Worm (Caenorhabditis elegans) whole organism, L4 larva: Measurements from ENCODE around the gene ehbp-1.

Experiments
- F10B5.3 ChIP-seq: sonication (generic microtip); optimal IDR thresholded peaks from 2 replicates; lab custom pipeline; 2016; ENCODE audit warnings: mild to moderate bottlenecking, missing genetic modification characterization, missing compliant biosample characterization
- F44E2.7 ChIP-seq: fragments of 200-800 bp; sonication (Bioruptor generic); IDR thresholded peaks from 2 replicates; pipeline ENCODE4 v2.1.2; 2022; ENCODE audit warnings: missing genetic modification characterization, missing compliant biosample characterization
- F49E8.2 ChIP-seq: sonication (generic microtip); optimal IDR thresholded peaks from 2 replicates; lab custom pipeline; 2016; ENCODE audit warnings: missing compliant biosample characterization, mild to moderate bottlenecking, missing genetic modification characterization, borderline replicate concordance
- T20F7.1 ChIP-seq: fragments of 200-800 bp; sonication (Bioruptor generic); optimal IDR thresholded peaks from 2 replicates; lab custom pipeline; 2018; ENCODE audit warnings: mild to moderate bottlenecking, missing genetic modification characterization, missing compliant biosample characterization
- T26A8.4 ChIP-seq: fragments of 200-800 bp; sonication (Bioruptor generic); IDR thresholded peaks from 2 replicates; pipeline ENCODE4 v1.3.6; 2022; ENCODE audit warnings: missing genetic modification characterization, missing compliant biosample characterization
- ZK337.2 ChIP-seq: fragments of 200-800 bp; sonication (Bioruptor generic); IDR thresholded peaks from 2 replicates; pipeline ENCODE4 v1.3.6; 2022; ENCODE audit warnings: missing genetic modification reagents, missing genetic modification characterization, missing compliant biosample characterization
- ceh-82 ChIP-seq: sonication (generic microtip); optimal IDR thresholded peaks from 2 replicates; lab custom pipeline; 2017; ENCODE audit warnings: missing biosample characterization, missing genetic modification characterization
- daf-16 ChIP-seq, 3 experiments: sonication (generic microtip); optimal IDR thresholded peaks; 2 replicates each; lab custom pipeline; 2016 to 2017; ENCODE audit warnings: missing genetic modification characterization in 3 of 3, missing genetic modification reagents in 3 of 3, mild to moderate bottlenecking in 2 of 3, missing compliant biosample characterization in 2 of 3, missing biosample characterization in 1 of 3, moderate library complexity in 1 of 3
- dmd-6 ChIP-seq: fragments of 200-800 bp; sonication (Bioruptor generic); IDR thresholded peaks from 2 replicates; pipeline ENCODE4 v1.3.6; 2022; ENCODE audit warnings: missing genetic modification reagents, missing genetic modification characterization, missing compliant biosample characterization
- dmd-8 ChIP-seq: fragments of 200-800 bp; sonication (Bioruptor generic); IDR thresholded peaks from 2 replicates; pipeline ENCODE4 v1.3.6; 2022; ENCODE audit warnings: missing genetic modification characterization, missing compliant biosample characterization
- dve-1 ChIP-seq: sonication (generic microtip); optimal IDR thresholded peaks from 2 replicates; lab custom pipeline; 2017; ENCODE audit warnings: antibody characterized with exemption, mild to moderate bottlenecking, missing genetic modification characterization, missing compliant biosample characterization; ENCODE audit not compliant: insufficient read depth
- egl-43 ChIP-seq: fragments of 200-800 bp; sonication (Bioruptor generic); IDR thresholded peaks from 2 replicates; pipeline ENCODE4 v1.3.6; 2022; ENCODE audit warnings: missing genetic modification reagents, missing genetic modification characterization, missing compliant biosample characterization
- fos-1 ChIP-seq: fragments of 150-350 bp; optimal IDR thresholded peaks from 2 replicates; lab custom pipeline; 2014; ENCODE audit warnings: missing biosample characterization, missing genetic modification characterization
- gei-8 ChIP-seq: fragments of 200-800 bp; sonication (Bioruptor generic); optimal IDR thresholded peaks from 2 replicates; lab custom pipeline; 2018; ENCODE audit warnings: mild to moderate bottlenecking, missing genetic modification characterization, missing compliant biosample characterization
- hif-1 ChIP-seq, 2 experiments: sonication (generic microtip); optimal IDR thresholded peaks; 2 replicates each; lab custom pipeline; 2016 to 2017; ENCODE audit warnings: missing compliant biosample characterization in 2 of 2, missing genetic modification characterization in 2 of 2, missing genetic modification reagents in 2 of 2, missing genotype in 2 of 2, mild to moderate bottlenecking in 1 of 2
- hlh-11 ChIP-seq: fragments of 200-800 bp; sonication (Bioruptor generic); optimal IDR thresholded peaks from 2 replicates; lab custom pipeline; 2018; ENCODE audit warnings: mild to moderate bottlenecking, missing genetic modification characterization, missing compliant biosample characterization
- hlh-30 ChIP-seq: sonication (generic microtip); optimal IDR thresholded peaks from 2 replicates; lab custom pipeline; 2017; ENCODE audit warnings: antibody characterized with exemption, mild to moderate bottlenecking, missing genetic modification characterization, missing compliant biosample characterization; ENCODE audit not compliant: insufficient read depth
- hmg-1.1 ChIP-seq: fragments of 200-800 bp; sonication (Bioruptor generic); IDR thresholded peaks from 2 replicates; pipeline ENCODE4 v1.3.6; 2022; ENCODE audit warnings: missing genetic modification reagents, missing genetic modification characterization, missing compliant biosample characterization
- jun-1 ChIP-seq: fragments of 150-350 bp; optimal IDR thresholded peaks from 2 replicates; lab custom pipeline; 2014; ENCODE audit warnings: missing biosample characterization, missing genetic modification reagents, missing genetic modification characterization
- lim-7 ChIP-seq: fragments of 200-800 bp; sonication (Bioruptor generic); IDR thresholded peaks from 2 replicates; pipeline ENCODE4 v1.3.6; 2022; ENCODE audit warnings: missing genetic modification characterization, missing compliant biosample characterization
- lin-13 ChIP-seq: fragments of 150-350 bp; optimal IDR thresholded peaks from 2 replicates; lab custom pipeline; 2014; ENCODE audit warnings: missing biosample characterization, missing genetic modification reagents, missing genetic modification characterization
- lin-15B ChIP-seq: fragments of 150-350 bp; sonication (generic microtip); optimal IDR thresholded peaks from 3 replicates; lab custom pipeline; 2014; ENCODE audit warnings: missing biosample characterization, missing genetic modification characterization
- lin-39 ChIP-seq: fragments of 150-350 bp; optimal IDR thresholded peaks from 2 replicates; lab custom pipeline; 2014; ENCODE audit warnings: missing biosample characterization, missing genetic modification reagents, missing genetic modification characterization
- lsy-2 ChIP-seq, 2 experiments: fragments of 150-350 bp in 1 of 2; sonication (generic microtip) in 1 of 2; optimal IDR thresholded peaks; 2 replicates each; lab custom pipeline; 2014 to 2017; ENCODE audit warnings: missing biosample characterization in 2 of 2, missing genetic modification characterization in 2 of 2
- mdl-1 ChIP-seq, 2 experiments: fragments of 150-350 bp in 1 of 2; sonication (generic microtip) in 1 of 2; optimal IDR thresholded peaks; 2 replicates each; lab custom pipeline; 2014 to 2017; ENCODE audit warnings: missing biosample characterization in 2 of 2, missing genetic modification characterization in 2 of 2
- mes-2 ChIP-seq: sonication (generic microtip); optimal IDR thresholded peaks from 2 replicates; lab custom pipeline; 2016; ENCODE audit warnings: missing genotype, mild to moderate bottlenecking, missing genetic modification characterization, missing compliant biosample characterization; ENCODE audit not compliant: poor library complexity, severe bottlenecking
- mxl-3 ChIP-seq: fragments of 200-800 bp; sonication (Bioruptor generic); optimal IDR thresholded peaks from 2 replicates; lab custom pipeline; 2018; ENCODE audit warnings: mild to moderate bottlenecking, missing genetic modification characterization, missing compliant biosample characterization
- nhr-102 ChIP-seq: sonication (generic microtip); optimal IDR thresholded peaks from 2 replicates; lab custom pipeline; 2016; ENCODE audit warnings: mild to moderate bottlenecking, missing genetic modification characterization, moderate library complexity, missing compliant biosample characterization
- nhr-25 ChIP-seq: sonication (generic microtip); optimal IDR thresholded peaks from 2 replicates; lab custom pipeline; 2017; ENCODE audit warnings: missing genetic modification characterization, mild to moderate bottlenecking, missing compliant biosample characterization, antibody characterized with exemption, moderate library complexity, borderline replicate concordance; ENCODE audit not compliant: insufficient read depth
- nhr-28 ChIP-seq: fragments of 150-350 bp; optimal IDR thresholded peaks from 2 replicates; lab custom pipeline; 2014; ENCODE audit warnings: missing biosample characterization, missing genetic modification characterization
- nhr-42 ChIP-seq: fragments of 200-800 bp; sonication (Bioruptor generic); IDR thresholded peaks from 2 replicates; pipeline ENCODE4 v1.3.6; 2022; ENCODE audit warnings: missing genetic modification characterization, missing compliant biosample characterization
- nhr-48 ChIP-seq: sonication (generic microtip); optimal IDR thresholded peaks from 2 replicates; lab custom pipeline; 2016; ENCODE audit warnings: mild to moderate bottlenecking, missing genetic modification characterization, missing compliant biosample characterization
- nhr-6 ChIP-seq: fragments of 150-350 bp; optimal IDR thresholded peaks from 2 replicates; lab custom pipeline; 2014; ENCODE audit warnings: missing biosample characterization, missing genetic modification characterization
- nhr-76 ChIP-seq: fragments of 150-350 bp; optimal IDR thresholded peaks from 2 replicates; lab custom pipeline; 2014; ENCODE audit warnings: missing biosample characterization, missing genetic modification characterization
- nhr-77 ChIP-seq: fragments of 150-350 bp; optimal IDR thresholded peaks from 2 replicates; lab custom pipeline; 2014; ENCODE audit warnings: missing biosample characterization, missing genetic modification characterization
- pqm-1 ChIP-seq: sonication (generic microtip); optimal IDR thresholded peaks from 2 replicates; lab custom pipeline; 2017; ENCODE audit warnings: missing biosample characterization, missing genetic modification characterization
- set-16 ChIP-seq: fragments of 200-800 bp; sonication (Bioruptor generic); IDR thresholded peaks from 2 replicates; pipeline ENCODE4 v1.3.6; 2022; ENCODE audit warnings: missing genetic modification reagents, missing genetic modification characterization, missing compliant biosample characterization
- snpc-1.2 ChIP-seq: fragments of 200-800 bp; sonication (Bioruptor generic); IDR thresholded peaks from 2 replicates; pipeline ENCODE4 v1.3.6; 2022; ENCODE audit warnings: missing genetic modification reagents, missing genetic modification characterization, missing compliant biosample characterization
- spr-1 ChIP-seq: sonication (generic microtip); optimal IDR thresholded peaks from 2 replicates; lab custom pipeline; 2016; ENCODE audit warnings: mild to moderate bottlenecking, missing genetic modification characterization, missing compliant biosample characterization
- spr-3 ChIP-seq: fragments of 200-800 bp; sonication (Bioruptor generic); optimal IDR thresholded peaks from 2 replicates; lab custom pipeline; 2018; ENCODE audit warnings: mild to moderate bottlenecking, missing genetic modification characterization, missing compliant biosample characterization
- tra-1 ChIP-seq: fragments of 200-800 bp; sonication (Bioruptor generic); IDR thresholded peaks from 2 replicates; pipeline ENCODE4 v1.3.6; 2022; ENCODE audit warnings: missing genetic modification reagents, missing genetic modification characterization, missing compliant biosample characterization
- unc-130 ChIP-seq: sonication (generic microtip); optimal IDR thresholded peaks from 2 replicates; lab custom pipeline; 2016; ENCODE audit warnings: missing genetic modification reagents, missing genetic modification characterization, missing compliant biosample characterization
- unc-39 ChIP-seq: sonication (generic microtip); optimal IDR thresholded peaks from 2 replicates; lab custom pipeline; 2017; ENCODE audit warnings: missing biosample characterization, missing genetic modification characterization
- unc-62 ChIP-seq, 3 experiments: fragments of 150-350 bp in 1 of 3; sonication (generic microtip); optimal IDR thresholded peaks in 2 of 3; peaks in 1 of 3; 1 replicate in 1 of 3; 2 replicates in 2 of 3; lab custom pipeline; 2014 to 2017; ENCODE audit warnings: missing biosample characterization in 3 of 3, missing genetic modification characterization in 3 of 3, missing genetic modification reagents in 3 of 3, missing genotype in 1 of 3
- zfp-2 ChIP-seq: sonication (generic microtip); optimal IDR thresholded peaks from 2 replicates; lab custom pipeline; 2016; ENCODE audit warnings: mild to moderate bottlenecking, missing genetic modification characterization, missing compliant biosample characterization
- zfp-3 ChIP-seq: fragments of 200-800 bp; sonication (Bioruptor generic); conservative IDR thresholded peaks from 2 replicates; pipeline ENCODE4 v1.3.6; 2022; ENCODE audit warnings: missing genetic modification reagents, missing genetic modification characterization, missing compliant biosample characterization
- ztf-7 ChIP-seq: fragments of 150-350 bp; optimal IDR thresholded peaks from 2 replicates; lab custom pipeline; 2014; ENCODE audit warnings: missing biosample characterization, missing genetic modification characterization

Gene ehbp-1

DNA sequence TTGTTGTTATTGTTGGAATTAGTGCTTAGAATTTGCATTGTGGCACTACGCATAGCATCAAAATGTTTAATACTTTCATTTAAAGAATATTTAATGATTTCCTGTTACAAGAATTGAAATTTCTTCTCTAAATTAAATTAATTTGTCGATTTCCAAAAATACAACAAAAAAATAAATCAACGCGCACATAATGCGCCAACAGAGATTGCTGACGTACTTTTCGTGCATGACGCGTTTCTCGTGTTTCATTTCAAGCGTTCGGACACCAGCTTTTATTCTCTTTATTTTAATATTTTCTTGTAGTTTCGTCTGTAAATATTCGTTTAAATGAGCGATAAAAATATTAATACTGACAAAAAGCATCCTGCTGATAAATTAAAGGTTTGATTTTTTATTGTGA is 36.9 kb upstream of the ehbp-1 start, which contains the start of gene eif-2Bdelta (continued):
- TF ChIP-seq pqm-1 (no peak), dmd-6 (GFP tag; lab: Robert Waterston, UW) (peak; percentile 38; the same call in 1 of the 2 replicates), dmd-8 (GFP tag; lab: Robert Waterston, UW) (no peak), spr-3 (GFP tag; lab: Kevin White, UChicago) (no peak), nhr-28 (tag; lab: Kevin White, UChicago) (no peak), ZK337.2 (GFP tag; lab: Robert Waterston, UW) (no peak), F49E8.2 (tag; lab: Kevin White, UChicago) (no peak), nhr-6 (tag; lab: Kevin White, UChicago) (no peak), jun-1 (tag; lab: Kevin White, UChicago) (no peak), T20F7.1 (GFP tag; lab: Kevin White, UChicago) (no peak), snpc-1.2 (GFP tag; lab: Robert Waterston, UW) (no peak), gei-8 (GFP tag; lab: Kevin White, UChicago) (no peak), lin-13 (GFP tag; lab: Kevin White, UChicago) (no peak), F10B5.3 (tag; lab: Kevin White, UChicago) (no peak), nhr-102 (tag; lab: Kevin White, UChicago) (peak; percentile 49), ztf-7 (peak; percentile 23), spr-1 (tag; lab: Kevin White, UChicago) (no peak), egl-43 (GFP tag; lab: Robert Waterston, UW) (no peak), tra-1 (no peak), mes-2 (tag; lab: Kevin White, UChicago) (peak; percentile 60), zfp-3 (no peak), fos-1 (tag; lab: Kevin White, UChicago) (no peak), nhr-42 (GFP tag; lab: Robert Waterston, UW) (no peak), T26A8.4 (no peak), zfp-2 (no peak), hlh-30 (tag; lab: Kevin White, UChicago) (peak; percentile 10), hmg-1.1 (GFP tag; lab: Robert Waterston, UW) (no peak), set-16 (GFP tag; lab: Robert Waterston, UW) (no peak), lin-15B (tag; lab: Kevin White, UChicago) (no peak), mdl-1 (tag; optimal IDR thresholded peaks at IDR 0.05; lab: Kevin White, UChicago) (no peak), daf-16 (GFP tag; optimal IDR thresholded peaks at IDR 0.05; lab: Kevin White, UChicago) (no peak), daf-16 (tag; optimal IDR thresholded peaks at IDR 0.05; lab: Kevin White, UChicago) (peak; percentile 46)

DNA sequence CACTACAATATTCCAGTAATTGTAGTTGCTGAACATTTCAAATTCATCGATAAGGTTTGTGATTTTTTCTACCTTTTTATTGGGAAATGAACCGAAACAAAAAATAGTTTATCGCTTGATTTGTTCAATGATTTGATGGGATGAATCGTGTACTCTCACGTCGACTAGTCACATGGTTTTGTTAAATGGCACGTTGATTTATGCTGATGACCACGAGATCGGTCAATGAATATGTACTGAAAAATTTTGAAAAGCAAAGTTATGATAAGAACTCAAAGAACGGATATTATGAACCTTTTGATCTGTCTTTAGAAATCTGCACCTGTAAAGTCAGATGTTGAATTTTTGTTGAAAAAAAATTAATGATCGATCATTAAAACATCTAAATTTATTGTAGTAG is 34.2 kb upstream of the ehbp-1 start:
- TF ChIP-seq lim-7 (GFP tag; lab: Robert Waterston, UW): no peak
- TF ChIP-seq ztf-7: no peak
- no peak for TF ChIP-seq F49E8.2 (tag; lab: Kevin White, UChicago)
- TF ChIP-seq tra-1: no peak
- TF ChIP-seq mdl-1 (tag; optimal IDR thresholded peaks at IDR 0.05; lab: Kevin White, UChicago): peak in 1 of 2 experiments; percentile 65
- peak in 1 of 2 experiments; percentile 99 for TF ChIP-seq unc-62 (GFP tag; optimal IDR thresholded peaks at IDR 0.05 in 1 of 2; lab: Kevin White, UChicago)
- no peak for TF ChIP-seq unc-62 (tag; optimal IDR thresholded peaks at IDR 0.05; lab: Kevin White, UChicago)
- TF ChIP-seq nhr-76 (tag; lab: Kevin White, UChicago): peak; percentile 12
- peak; percentile 3 for TF ChIP-seq T20F7.1 (GFP tag; lab: Kevin White, UChicago)
- no peak for TF ChIP-seq unc-130 (GFP tag; lab: Kevin White, UChicago)
- peak; percentile 83 for TF ChIP-seq hlh-30 (tag; lab: Kevin White, UChicago)
- peak; percentile 69 for TF ChIP-seq mxl-3 (GFP tag; lab: Kevin White, UChicago)
- TF ChIP-seq zfp-3: no peak
- peak; percentile 97 for TF ChIP-seq nhr-28 (tag; lab: Kevin White, UChicago)
- peak; percentile 64 for TF ChIP-seq hlh-11
- TF ChIP-seq lsy-2 (tag; optimal IDR thresholded peaks at IDR 0.05; lab: Kevin White, UChicago): peak in 1 of 2 experiments; percentile 52
- TF ChIP-seq nhr-6 (tag; lab: Kevin White, UChicago): peak; percentile 46
- TF ChIP-seq nhr-25 (tag; lab: Kevin White, UChicago): peak; percentile 46
- no peak for TF ChIP-seq set-16 (GFP tag; lab: Robert Waterston, UW)
- no peak for TF ChIP-seq ceh-82 (tag; lab: Kevin White, UChicago)
- no peak for TF ChIP-seq unc-39 (tag; lab: Kevin White, UChicago)
- no peak for TF ChIP-seq hmg-1.1 (GFP tag; lab: Robert Waterston, UW)
- TF ChIP-seq hif-1 (tag; optimal IDR thresholded peaks at IDR 0.05; lab: Kevin White, UChicago): no peak
- peak; percentile 82 for TF ChIP-seq dve-1 (tag; lab: Kevin White, UChicago)
- TF ChIP-seq nhr-48 (tag; lab: Kevin White, UChicago): peak; percentile 49
- peak; percentile 34 for TF ChIP-seq nhr-77 (tag; lab: Kevin White, UChicago)
- no peak for TF ChIP-seq F44E2.7 (GFP tag; lab: Robert Waterston, UW)
- no peak for TF ChIP-seq lin-39 (tag; lab: Kevin White, UChicago)
